Worm (Caenorhabditis elegans) whole organism, L4/young adult: ENCODE measurements around the gene sra-10.

Source experiments
- dao-5 ChIP-seq: sonication (generic microtip); optimal IDR thresholded peaks from 2 replicates; lab custom pipeline; 2016; ENCODE audit warnings: missing genotype, missing genetic modification characterization, moderate library complexity, missing compliant biosample characterization
- him-1 ChIP-seq: sonication (generic microtip); optimal IDR thresholded peaks from 2 replicates; lab custom pipeline; 2016; ENCODE audit warnings: missing genotype, missing genetic modification reagents, missing genetic modification characterization, missing compliant biosample characterization

ce11 chrII:10885868-10886514, 8.9 kb downstream of the sra-10 start, which contains the start of gene F44F4.3:
- TF ChIP-seq dao-5 (tag; lab: Kevin White, UChicago) (no peak), him-1 (tag; lab: Kevin White, UChicago) (no peak)
